Fruit fly (Drosophila melanogaster): Measurements from ENCODE around the gene beat-Vb.

The beat-Vb gene

DNA sequence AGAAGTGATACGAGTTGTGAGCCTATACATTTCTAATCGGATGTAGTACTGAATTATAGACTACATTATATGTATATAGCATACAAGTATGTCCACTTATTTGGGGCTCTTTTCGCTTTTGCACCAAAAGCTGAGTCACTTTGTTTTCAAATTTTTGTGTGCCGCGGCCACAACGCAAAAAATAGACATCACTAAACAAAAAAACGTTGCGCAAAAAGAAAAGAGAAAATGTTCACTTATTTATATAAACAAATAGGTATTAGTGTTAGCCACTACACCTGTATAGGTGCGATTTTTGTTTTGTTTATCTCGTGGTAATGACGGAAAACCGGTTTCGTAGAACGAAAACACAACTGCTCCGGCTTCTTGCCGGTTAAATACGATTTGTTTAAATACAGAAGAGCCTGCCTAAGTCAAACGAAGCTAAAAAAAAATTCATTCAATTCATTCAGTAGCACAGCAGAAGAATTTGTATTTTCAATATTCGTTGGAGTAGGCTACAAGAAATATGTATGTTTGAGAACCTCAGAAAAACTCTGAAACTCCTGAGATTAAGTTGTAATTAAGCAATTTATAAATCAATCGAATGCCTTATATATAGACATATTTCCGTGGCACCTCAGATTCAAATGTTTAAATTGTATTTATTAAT, 67.3 kb downstream of the beat-Vb start:
- TF ChIP-seq CG18011 (GFP tag; optimal IDR thresholded peaks at IDR 0.05) (no peak), sens (GFP tag) (peak; percentile 61), CG2678 (tag; optimal IDR thresholded peaks at IDR 0.05) (no peak), gcm2 (GFP tag; optimal IDR thresholded peaks at IDR 0.05) (no peak), lilli (GFP tag; optimal IDR thresholded peaks at IDR 0.05) (peak; percentile 10), CG4424 (GFP tag; optimal IDR thresholded peaks at IDR 0.05) (no peak), btn (GFP tag; optimal IDR thresholded peaks at IDR 0.05) (no peak), bcd (GFP tag; optimal IDR thresholded peaks at IDR 0.05) (no peak), Sin3A (optimal IDR thresholded peaks at IDR 0.05) (no peak), otp (GFP tag; IDR thresholded peaks at IDR 0.05) (0 out of 3 replicates have a peak, but pooled peaks have one; percentile 16), Trl (optimal IDR thresholded peaks at IDR 0.05) (no peak), Trl (GFP tag; optimal IDR thresholded peaks at IDR 0.05) (no peak), CG7928 (GFP tag; optimal IDR thresholded peaks at IDR 0.05) (no peak), disco-r (GFP tag; optimal IDR thresholded peaks at IDR 0.05) (no peak), cwo (GFP tag; optimal IDR thresholded peaks at IDR 0.05) (no peak), HLH3B (GFP tag; IDR thresholded peaks at IDR 0.05) (no peak), sob (GFP tag; IDR thresholded peaks at IDR 0.05) (no peak), amos (GFP tag; IDR thresholded peaks at IDR 0.05; ENCODE audit: partially characterized antibody) (peak; percentile 8; the same call in 1 of the 2 replicates), row (GFP tag; IDR thresholded peaks at IDR 0.05) (peak; percentile 55; the same call in 2 of the 3 replicates), CG8290 (GFP tag; optimal IDR thresholded peaks at IDR 0.05) (no peak), CG8290 (tag; optimal IDR thresholded peaks at IDR 0.05) (no peak), Poxn (GFP tag; IDR thresholded peaks at IDR 0.05) (no peak), CG16813 (GFP tag; IDR thresholded peaks at IDR 0.05; ENCODE audit: partially characterized antibody) (no peak), CoRest (tag; optimal IDR thresholded peaks at IDR 0.05) (no peak), jing (GFP tag; optimal IDR thresholded peaks at IDR 0.05) (no peak), TFAM (GFP tag; optimal IDR thresholded peaks at IDR 0.05) (no peak), Nf-YB (GFP tag; optimal IDR thresholded peaks at IDR 0.05) (no peak), Adf1 (GFP tag; IDR thresholded peaks at IDR 0.05) (no peak), dati (GFP tag; IDR thresholded peaks at IDR 0.05) (no peak), Mrtf (GFP tag; IDR thresholded peaks at IDR 0.05) (no peak), HmgD (GFP tag; optimal IDR thresholded peaks at IDR 0.05) (no peak), slbo (GFP tag; IDR thresholded peaks at IDR 0.05) (peak; percentile 60), h (optimal IDR thresholded peaks at IDR 0.05) (no peak), CG2120 (GFP tag; optimal IDR thresholded peaks at IDR 0.05) (peak; percentile 37), exex (tag; optimal IDR thresholded peaks at IDR 0.05) (peak; percentile 37), chinmo (GFP tag; IDR thresholded peaks at IDR 0.05; ENCODE audit: partially characterized antibody) (peak; percentile 51; the same call in 1 of the 4 replicates), NfI (GFP tag; optimal IDR thresholded peaks at IDR 0.05) (no peak), twi (tag; optimal IDR thresholded peaks at IDR 0.05) (no peak), pnt (GFP tag; optimal IDR thresholded peaks at IDR 0.05) (no peak), CG4854 (GFP tag; optimal IDR thresholded peaks at IDR 0.05) (no peak), Taf1 (GFP tag; IDR thresholded peaks at IDR 0.05) (no peak), Dek (tag; optimal IDR thresholded peaks at IDR 0.05) (no peak), Drgx (GFP tag; IDR thresholded peaks at IDR 0.05) (peak; percentile 28; the same call in 1 of the 2 replicates), ERR (GFP tag; optimal IDR thresholded peaks at IDR 0.05) (no peak), al (GFP tag; IDR thresholded peaks at IDR 0.05) (no peak), CG14014 (GFP tag; IDR thresholded peaks at IDR 0.05) (0 out of 2 replicates have a peak, but pooled peaks have one; percentile 20), crol (GFP tag; IDR thresholded peaks at IDR 0.05) (no peak), CG14441 (GFP tag; IDR thresholded peaks at IDR 0.05) (no peak), CG4328 (GFP tag; optimal IDR thresholded peaks at IDR 0.05) (no peak), CG30020 (tag; optimal IDR thresholded peaks at IDR 0.05) (no peak), lab (GFP tag; optimal IDR thresholded peaks at IDR 0.05) (no peak), ro (GFP tag; IDR thresholded peaks at IDR 0.05) (no peak)

Measured in whole organism, embryonic.